Worm (Caenorhabditis elegans): ENCODE data around the gene yap-1.
A peak's percentile ranks its signal among the peaks of the same experiment; 100 is the strongest.

The yap-1 gene

ce11 chrX:10691643-10692042 lies at the start of gene yap-1:
Gene yap-1, plus strand, starts transcription at chrX:10691943.
- TF ChIP-seq ztf-29 (GFP tag; IDR thresholded peaks at IDR 0.05): no peak
- no peak for TF ChIP-seq tab-1 (GFP tag; IDR thresholded peaks at IDR 0.05)
- no peak for TF ChIP-seq ref-1 (GFP tag; conservative IDR thresholded peaks at IDR 0.05)
- TF ChIP-seq klf-2 (GFP tag; conservative IDR thresholded peaks at IDR 0.05): no peak
- no peak for TF ChIP-seq ztf-23 (GFP tag; IDR thresholded peaks at IDR 0.05)
- no peak for TF ChIP-seq T22C8.4 (GFP tag; IDR thresholded peaks at IDR 0.05)
- no peak for TF ChIP-seq med-1 (GFP tag; optimal IDR thresholded peaks at IDR 0.05; ENCODE audit: insufficient read depth)
- TF ChIP-seq cog-1 (tag; optimal IDR thresholded peaks at IDR 0.05): no peak
- no peak for TF ChIP-seq flt-1 (GFP tag; IDR thresholded peaks at IDR 0.05)

- TF ChIP-seq cog-1 (tag; optimal IDR thresholded peaks at IDR 0.05): no peak
- TF ChIP-seq T22C8.4 (GFP tag; IDR thresholded peaks at IDR 0.05): no peak
- no peak for TF ChIP-seq ztf-29 (GFP tag; IDR thresholded peaks at IDR 0.05)
- TF ChIP-seq med-1 (GFP tag; optimal IDR thresholded peaks at IDR 0.05; ENCODE audit: insufficient read depth): no peak
- TF ChIP-seq klf-2 (GFP tag; conservative IDR thresholded peaks at IDR 0.05): no peak
- TF ChIP-seq ref-1 (GFP tag; conservative IDR thresholded peaks at IDR 0.05): no peak
- no peak for TF ChIP-seq tab-1 (GFP tag; IDR thresholded peaks at IDR 0.05)
- TF ChIP-seq ztf-23 (GFP tag; IDR thresholded peaks at IDR 0.05): no peak
Measured at ce11 chrX:10645148-10645547, 46.6 kb upstream of the yap-1 start.

DNA sequence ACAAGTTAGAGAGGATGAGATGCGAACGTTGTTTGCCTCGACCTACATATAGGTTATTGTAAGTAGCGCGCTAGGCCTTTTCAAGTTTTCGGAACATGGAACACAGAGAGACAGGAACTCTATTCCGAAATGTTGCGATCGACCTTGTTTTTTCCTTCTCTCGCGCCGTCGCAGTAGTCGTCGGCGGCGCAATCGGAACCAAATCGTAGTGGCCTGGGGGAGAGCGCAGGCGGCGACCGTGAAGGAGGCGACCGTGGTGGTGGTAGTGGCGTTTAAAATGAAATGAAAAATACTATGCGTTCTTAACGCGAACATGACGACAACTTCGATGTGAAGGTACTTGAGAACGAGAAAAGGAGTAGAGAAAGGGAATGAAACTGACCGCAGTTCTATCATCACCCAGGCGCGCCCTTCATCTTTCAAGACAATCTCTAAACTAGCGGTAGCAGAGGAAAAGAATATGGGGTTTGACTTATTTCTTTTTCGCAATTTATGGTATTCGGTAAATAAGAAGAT lies 44.1 kb upstream of the yap-1 start:
- TF ChIP-seq ztf-23 (GFP tag; IDR thresholded peaks at IDR 0.05): no peak
- no peak for TF ChIP-seq tab-1 (GFP tag; IDR thresholded peaks at IDR 0.05)
- TF ChIP-seq ref-1 (GFP tag; conservative IDR thresholded peaks at IDR 0.05): no peak
- TF ChIP-seq T22C8.4 (GFP tag; IDR thresholded peaks at IDR 0.05): no peak
- no peak for TF ChIP-seq klf-2 (GFP tag; conservative IDR thresholded peaks at IDR 0.05)
- no peak for TF ChIP-seq med-1 (GFP tag; optimal IDR thresholded peaks at IDR 0.05; ENCODE audit: insufficient read depth)
- no peak for TF ChIP-seq cog-1 (tag; optimal IDR thresholded peaks at IDR 0.05)
- TF ChIP-seq ztf-29 (GFP tag; IDR thresholded peaks at IDR 0.05): no peak
- TF ChIP-seq flt-1 (GFP tag; IDR thresholded peaks at IDR 0.05): no peak

DNA sequence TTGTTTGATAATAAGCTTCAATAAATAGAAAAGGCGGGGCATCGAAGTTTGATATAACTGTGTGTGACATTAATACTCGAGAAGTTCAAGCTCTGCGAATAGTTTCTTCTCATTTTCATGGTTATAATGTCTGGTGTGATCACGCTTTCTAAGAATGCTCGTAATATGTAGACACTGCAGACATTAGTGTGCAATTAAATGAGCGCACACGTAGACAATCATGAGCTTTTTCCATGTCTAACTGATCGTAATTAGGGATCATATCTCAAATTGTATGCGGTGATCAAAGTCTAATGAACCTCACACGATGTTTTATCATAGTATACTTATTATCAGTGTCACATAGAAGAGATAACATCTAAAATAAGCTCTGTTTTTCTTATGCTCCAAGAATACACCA lies 41.6 kb upstream of the yap-1 start:
- no peak for TF ChIP-seq cog-1 (tag; optimal IDR thresholded peaks at IDR 0.05)
- no peak for TF ChIP-seq ztf-29 (GFP tag; IDR thresholded peaks at IDR 0.05)
- no peak for TF ChIP-seq med-1 (GFP tag; optimal IDR thresholded peaks at IDR 0.05; ENCODE audit: insufficient read depth)
- no peak for TF ChIP-seq klf-2 (GFP tag; conservative IDR thresholded peaks at IDR 0.05)
- no peak for TF ChIP-seq T22C8.4 (GFP tag; IDR thresholded peaks at IDR 0.05)

ce11 chrX:10656604-10657003 lies 35.1 kb upstream of the yap-1 start:
- TF ChIP-seq flt-1 (GFP tag; IDR thresholded peaks at IDR 0.05) (no peak), tab-1 (GFP tag; IDR thresholded peaks at IDR 0.05) (no peak), cog-1 (tag; optimal IDR thresholded peaks at IDR 0.05) (no peak), ref-1 (GFP tag; conservative IDR thresholded peaks at IDR 0.05) (no peak), T22C8.4 (GFP tag; IDR thresholded peaks at IDR 0.05) (no peak), ztf-29 (GFP tag; IDR thresholded peaks at IDR 0.05) (no peak), ztf-23 (GFP tag; IDR thresholded peaks at IDR 0.05) (no peak), med-1 (GFP tag; optimal IDR thresholded peaks at IDR 0.05; ENCODE audit: insufficient read depth) (no peak), klf-2 (GFP tag; conservative IDR thresholded peaks at IDR 0.05) (no peak)

- TF ChIP-seq ztf-29 (GFP tag; IDR thresholded peaks at IDR 0.05) (no peak), T22C8.4 (GFP tag; IDR thresholded peaks at IDR 0.05) (no peak), cog-1 (tag; optimal IDR thresholded peaks at IDR 0.05) (no peak), flt-1 (GFP tag; IDR thresholded peaks at IDR 0.05) (no peak), ref-1 (GFP tag; conservative IDR thresholded peaks at IDR 0.05) (no peak), tab-1 (GFP tag; IDR thresholded peaks at IDR 0.05) (no peak), med-1 (GFP tag; optimal IDR thresholded peaks at IDR 0.05; ENCODE audit: insufficient read depth) (no peak), ztf-23 (GFP tag; IDR thresholded peaks at IDR 0.05) (no peak), klf-2 (GFP tag; conservative IDR thresholded peaks at IDR 0.05) (no peak)
Measured at ce11 chrX:10659508-10659907, 32.2 kb upstream of the yap-1 start.

ce11 chrX:10664759-10665158 lies 27.0 kb upstream of the yap-1 start:
- TF ChIP-seq T22C8.4 (GFP tag; IDR thresholded peaks at IDR 0.05): no peak
- TF ChIP-seq cog-1 (tag; optimal IDR thresholded peaks at IDR 0.05): no peak
- no peak for TF ChIP-seq ztf-29 (GFP tag; IDR thresholded peaks at IDR 0.05)
- TF ChIP-seq tab-1 (GFP tag; IDR thresholded peaks at IDR 0.05): no peak
- no peak for TF ChIP-seq ref-1 (GFP tag; conservative IDR thresholded peaks at IDR 0.05)
- no peak for TF ChIP-seq ztf-23 (GFP tag; IDR thresholded peaks at IDR 0.05)
- no peak for TF ChIP-seq klf-2 (GFP tag; conservative IDR thresholded peaks at IDR 0.05)
- TF ChIP-seq med-1 (GFP tag; optimal IDR thresholded peaks at IDR 0.05; ENCODE audit: insufficient read depth): no peak
- TF ChIP-seq flt-1 (GFP tag; IDR thresholded peaks at IDR 0.05): no peak

- TF ChIP-seq flt-1 (GFP tag; IDR thresholded peaks at IDR 0.05): no peak
- no peak for TF ChIP-seq ref-1 (GFP tag; conservative IDR thresholded peaks at IDR 0.05)
- TF ChIP-seq tab-1 (GFP tag; IDR thresholded peaks at IDR 0.05): no peak
- TF ChIP-seq cog-1 (tag; optimal IDR thresholded peaks at IDR 0.05): no peak
- no peak for TF ChIP-seq ztf-23 (GFP tag; IDR thresholded peaks at IDR 0.05)
- no peak for TF ChIP-seq ztf-29 (GFP tag; IDR thresholded peaks at IDR 0.05)
- no peak for TF ChIP-seq klf-2 (GFP tag; conservative IDR thresholded peaks at IDR 0.05)
- TF ChIP-seq med-1 (GFP tag; optimal IDR thresholded peaks at IDR 0.05; ENCODE audit: insufficient read depth): no peak
- no peak for TF ChIP-seq T22C8.4 (GFP tag; IDR thresholded peaks at IDR 0.05)
Measured at ce11 chrX:10666871-10667270, 24.9 kb upstream of the yap-1 start.

DNA sequence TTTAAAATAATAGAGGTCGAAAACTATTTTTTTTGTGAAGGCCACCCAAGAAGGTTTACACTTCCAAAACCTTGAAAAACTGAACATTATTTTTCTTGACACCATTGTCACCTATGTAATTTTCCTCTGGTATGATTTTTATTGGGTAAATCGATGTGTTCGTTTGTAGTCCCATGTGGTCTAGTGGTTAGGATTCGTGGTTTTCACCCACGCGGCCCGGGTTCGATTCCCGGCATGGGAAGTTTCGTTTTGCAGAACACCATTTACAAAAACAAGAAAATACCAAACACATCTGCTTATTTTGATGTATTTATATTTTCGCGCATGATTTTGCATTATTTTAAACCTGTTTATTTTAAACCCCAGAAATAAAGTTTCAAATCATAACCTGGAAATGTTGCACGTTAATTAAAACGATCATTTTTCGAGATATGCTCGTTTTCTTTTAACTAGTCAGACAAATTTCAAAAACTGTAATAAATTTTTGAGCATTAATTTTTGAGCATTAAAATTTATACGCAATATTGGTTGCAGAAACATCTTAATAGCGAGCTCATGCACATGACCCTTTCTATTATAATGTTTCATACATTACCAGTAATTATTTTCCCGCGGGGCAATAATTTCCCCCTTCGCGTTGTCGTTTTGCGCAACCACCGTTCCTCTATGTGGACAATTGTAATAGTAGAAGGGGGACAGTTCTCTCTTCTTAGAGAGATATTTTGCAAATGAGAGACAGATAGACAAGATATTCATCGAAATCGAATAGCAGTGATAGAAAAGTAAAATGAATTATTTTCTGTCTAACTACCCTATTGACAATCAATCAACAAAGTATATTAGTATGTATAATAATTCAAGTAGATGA lies 24.1 kb upstream of the yap-1 start:
- TF ChIP-seq klf-2 (GFP tag; conservative IDR thresholded peaks at IDR 0.05) (no peak), ztf-23 (GFP tag; IDR thresholded peaks at IDR 0.05) (peak; percentile 43; the same call in 1 of the 2 replicates), med-1 (GFP tag; optimal IDR thresholded peaks at IDR 0.05; ENCODE audit: insufficient read depth) (no peak), ref-1 (GFP tag; conservative IDR thresholded peaks at IDR 0.05) (no peak), flt-1 (GFP tag; IDR thresholded peaks at IDR 0.05) (peak; percentile 72), tab-1 (GFP tag; IDR thresholded peaks at IDR 0.05) (0 out of 2 replicates have a peak, but pooled peaks have one; percentile 32), ztf-29 (GFP tag; IDR thresholded peaks at IDR 0.05) (no peak)
